Fruit fly (Drosophila melanogaster) whole organism, wandering third instar larva: ENCODE results near the gene x16.

ENCODE experiments used
- Abd-B ChIP-seq: fragments of >200 bp; optimal IDR thresholded peaks from 2 replicates; lab custom pipeline; 2017; ENCODE audit warnings: missing biosample characterization, missing genetic modification characterization
- CG32264 ChIP-seq: fragments of 200-800 bp; sonication (Bioruptor generic); optimal IDR thresholded peaks from 2 replicates; lab custom pipeline; 2016; ENCODE audit warnings: missing biosample characterization, missing genetic modification characterization
- CrebA ChIP-seq: fragments of 200-800 bp; sonication (Bioruptor generic); optimal IDR thresholded peaks from 2 replicates; lab custom pipeline; 2016; ENCODE audit warnings: missing biosample characterization, mild to moderate bottlenecking, missing genetic modification characterization, borderline replicate concordance
- Dfd ChIP-seq: fragments of >200 bp; optimal IDR thresholded peaks from 2 replicates; lab custom pipeline; 2017; ENCODE audit warnings: missing biosample characterization, missing genetic modification characterization
- Dif ChIP-seq: fragments of 200-275, 200-300 bp; sonication (Bioruptor generic); optimal IDR thresholded peaks from 2 replicates; lab custom pipeline; 2018; ENCODE audit warnings: missing biosample characterization, missing genetic modification characterization; ENCODE audit not compliant: partially characterized antibody
- HLH106 ChIP-seq: fragments of 200-800 bp; optimal IDR thresholded peaks from 3 replicates; lab custom pipeline; 2019; ENCODE audit warnings: missing biosample characterization, mild to moderate bottlenecking, missing genetic modification characterization, moderate library complexity
- Hnf4 ChIP-seq: fragments of 200-800 bp; sonication (Bioruptor generic); optimal IDR thresholded peaks from 2 replicates; lab custom pipeline; 2016; ENCODE audit warnings: missing biosample characterization, mild to moderate bottlenecking, missing genetic modification characterization
- Hr78 ChIP-seq: fragments of >200 bp; optimal IDR thresholded peaks from 2 replicates; lab custom pipeline; 2017; ENCODE audit warnings: missing biosample characterization, missing genetic modification characterization
- Hr83 ChIP-seq: fragments of 200-300 bp; sonication (Bioruptor generic); optimal IDR thresholded peaks from 2 replicates; lab custom pipeline; 2016; ENCODE audit warnings: missing biosample characterization, mild to moderate bottlenecking, missing genetic modification characterization, moderate library complexity; ENCODE audit not compliant: poor library complexity, severe bottlenecking
- Jra ChIP-seq: sonication (Bioruptor generic); optimal IDR thresholded peaks from 2 replicates; lab custom pipeline; 2016; ENCODE audit warnings: missing biosample characterization, missing genetic modification characterization
- Mio ChIP-seq: sonication (Bioruptor generic); optimal IDR thresholded peaks from 2 replicates; lab custom pipeline; 2016; ENCODE audit warnings: missing biosample characterization, missing genetic modification characterization
- Myc ChIP-seq: fragments of >200 bp; optimal IDR thresholded peaks from 2 replicates; lab custom pipeline; 2017
- N ChIP-seq: fragments of >200 bp; optimal IDR thresholded peaks from 2 replicates; lab custom pipeline; 2018; ENCODE audit warnings: missing biosample characterization, missing external identifiers, missing genetic modification characterization
- OdsH ChIP-seq: fragments of 200-800 bp; sonication (Bioruptor generic); optimal IDR thresholded peaks from 2 replicates; lab custom pipeline; 2016; ENCODE audit warnings: missing biosample characterization, mild to moderate bottlenecking, missing genetic modification characterization
- Rel ChIP-seq, 2 experiments: fragments of 200-800 bp; sonication (Bioruptor generic) in 1 of 2; optimal IDR thresholded peaks; 2 replicates in 1 of 2; 3 replicates in 1 of 2; lab custom pipeline; 2016 to 2019; ENCODE audit warnings: mild to moderate bottlenecking in 2 of 2, missing biosample characterization in 2 of 2, missing genetic modification characterization in 2 of 2, moderate library complexity in 1 of 2
- Sp1 ChIP-seq: fragments of 200-800 bp; sonication (Bioruptor generic); optimal IDR thresholded peaks from 3 replicates; lab custom pipeline; 2019; ENCODE audit warnings: missing biosample characterization, mild to moderate bottlenecking, missing genetic modification characterization, moderate library complexity
- Vsx2 ChIP-seq: fragments of 200-300, 225-300 bp; sonication (Bioruptor generic); optimal IDR thresholded peaks from 2 replicates; lab custom pipeline; 2018; ENCODE audit warnings: missing biosample characterization, missing genetic modification characterization; ENCODE audit not compliant: partially characterized antibody
- br ChIP-seq: fragments of 200-800 bp; sonication (Bioruptor generic); optimal IDR thresholded peaks from 2 replicates; lab custom pipeline; 2016; ENCODE audit warnings: missing biosample characterization, missing genetic modification characterization
- brk ChIP-seq: fragments of 200-800 bp; sonication (Bioruptor generic); optimal IDR thresholded peaks from 2 replicates; lab custom pipeline; 2016; ENCODE audit warnings: missing biosample characterization, mild to moderate bottlenecking, missing genetic modification characterization
- dl ChIP-seq, 2 experiments: fragments of 175-275, 200-275 bp in 1 of 2; fragments of 200-275 bp in 1 of 2; sonication (Bioruptor generic); optimal IDR thresholded peaks; lab custom pipeline; 2018; ENCODE audit warnings: mild to moderate bottlenecking in 2 of 2, missing biosample characterization in 2 of 2, missing genetic modification characterization in 2 of 2, moderate library complexity in 2 of 2; ENCODE audit not compliant: partially characterized antibody in 2 of 2, insufficient read depth in 1 of 2
- dmrt93B ChIP-seq: fragments of 200-800 bp; sonication (Bioruptor generic); optimal IDR thresholded peaks from 2 replicates; lab custom pipeline; 2018; ENCODE audit warnings: missing biosample characterization, mild to moderate bottlenecking, missing genetic modification characterization
- dsf ChIP-seq: sonication (Bioruptor generic); optimal IDR thresholded peaks from 2 replicates; lab custom pipeline; 2016; ENCODE audit warnings: missing biosample characterization, missing genetic modification characterization, borderline replicate concordance
- ey ChIP-seq: fragments of 200-800 bp; sonication (Bioruptor generic); optimal IDR thresholded peaks from 2 replicates; lab custom pipeline; 2016; ENCODE audit warnings: missing biosample characterization, missing genetic modification characterization
- foxo ChIP-seq, 2 experiments: fragments of 200-800 bp; sonication (Bioruptor generic); optimal IDR thresholded peaks; 2 replicates in 1 of 2; 3 replicates in 1 of 2; lab custom pipeline; 2016 to 2017; ENCODE audit warnings: missing biosample characterization in 2 of 2, missing genetic modification characterization in 2 of 2
- fru ChIP-seq: fragments of 200-800 bp; sonication (Bioruptor generic); optimal IDR thresholded peaks from 3 replicates; lab custom pipeline; 2016; ENCODE audit warnings: missing biosample characterization, mild to moderate bottlenecking, missing genetic modification characterization
- h ChIP-seq: fragments of 200-800 bp; sonication (Bioruptor generic); optimal IDR thresholded peaks from 3 replicates; lab custom pipeline; 2016; ENCODE audit warnings: missing biosample characterization, mild to moderate bottlenecking, missing genetic modification characterization
- jim ChIP-seq: fragments of 175-275, 200-325 bp; sonication (Bioruptor generic); optimal IDR thresholded peaks from 2 replicates; lab custom pipeline; 2016; ENCODE audit warnings: missing biosample characterization, mild to moderate bottlenecking, missing genetic modification characterization
- lola ChIP-seq: fragments of >200 bp; optimal IDR thresholded peaks from 2 replicates; lab custom pipeline; 2017; ENCODE audit warnings: missing biosample characterization, missing genetic modification characterization
- pan ChIP-seq: fragments of >200 bp; optimal IDR thresholded peaks from 2 replicates; lab custom pipeline; 2017
- psq ChIP-seq: fragments of 200-800 bp; sonication (Bioruptor generic); optimal IDR thresholded peaks from 3 replicates; lab custom pipeline; 2017; ENCODE audit warnings: missing biosample characterization, mild to moderate bottlenecking, missing genetic modification characterization, moderate library complexity
- rgr ChIP-seq: fragments of 200-800 bp; sonication (Bioruptor generic); optimal IDR thresholded peaks from 3 replicates; lab custom pipeline; 2016; ENCODE audit warnings: missing biosample characterization, mild to moderate bottlenecking, missing genetic modification characterization
- sage ChIP-seq: fragments of 200-800 bp; sonication (Bioruptor generic); optimal IDR thresholded peaks from 2 replicates; lab custom pipeline; 2016; ENCODE audit warnings: missing biosample characterization, mild to moderate bottlenecking, missing genetic modification characterization
- sv ChIP-seq: fragments of 200-800 bp; sonication (Bioruptor generic); optimal IDR thresholded peaks from 3 replicates; lab custom pipeline; 2016; ENCODE audit warnings: missing biosample characterization, missing genetic modification characterization
- tai ChIP-seq: sonication (Bioruptor generic); optimal IDR thresholded peaks from 2 replicates; lab custom pipeline; 2016; ENCODE audit warnings: missing biosample characterization, missing genetic modification characterization
- usp ChIP-seq: fragments of >200 bp; optimal IDR thresholded peaks from 2 replicates; lab custom pipeline; 2017; ENCODE audit warnings: missing biosample characterization, missing genetic modification characterization
- woc ChIP-seq: sonication (Bioruptor generic); optimal IDR thresholded peaks from 2 replicates; lab custom pipeline; 2016; ENCODE audit warnings: missing biosample characterization, mild to moderate bottlenecking, missing genetic modification characterization

The x16 gene

dm6 chr2L:6922091-6922753 lies 2.2 kb upstream of the x16 start:
- TF ChIP-seq Myc (lab: Kevin White, UChicago) (no peak), foxo (GFP tag; optimal IDR thresholded peaks at IDR 0.05; lab: Kevin White, UChicago) (peak in 1 of 2 experiments; percentile 84), Dif (GFP tag; lab: Kevin White, UChicago) (peak; percentile 20), ey (GFP tag; lab: Kevin White, UChicago) (peak; percentile 83), br (peak; percentile 74), jim (no peak), Dfd (no peak), rgr (GFP tag; lab: Kevin White, UChicago) (peak; percentile 83), Vsx2 (no peak), Mio (GFP tag; lab: Kevin White, UChicago) (no peak), OdsH (GFP tag; lab: Kevin White, UChicago) (peak; percentile 82), Rel (GFP tag; optimal IDR thresholded peaks at IDR 0.05; lab: Kevin White, UChicago) (peak; percentile 11), Rel (tag; optimal IDR thresholded peaks at IDR 0.05; lab: Kevin White, UChicago) (no peak), Sp1 (GFP tag; lab: Kevin White, UChicago) (peak; percentile 54), Jra (GFP tag; lab: Kevin White, UChicago) (peak; percentile 22), Hnf4 (GFP tag; lab: Kevin White, UChicago) (peak; percentile 83), sv (GFP tag; lab: Kevin White, UChicago) (peak; percentile 31), fru (GFP tag; lab: Kevin White, UChicago) (peak; percentile 77), N (GFP tag; lab: Kevin White, UChicago) (no peak), dsf (GFP tag; lab: Kevin White, UChicago) (no peak), tai (GFP tag; lab: Kevin White, UChicago) (no peak), CG32264 (GFP tag; lab: Kevin White, UChicago) (peak; percentile 48), CrebA (GFP tag; lab: Kevin White, UChicago) (no peak), Hr83 (peak; percentile 46), woc (GFP tag; lab: Kevin White, UChicago) (peak; percentile 60), pan (lab: Kevin White, UChicago) (no peak), brk (GFP tag; lab: Kevin White, UChicago) (peak; percentile 76), Abd-B (GFP tag; lab: Kevin White, UChicago) (no peak), dmrt93B (GFP tag; lab: Kevin White, UChicago) (no peak), sage (GFP tag; lab: Kevin White, UChicago) (peak; percentile 57), dl (GFP tag; optimal IDR thresholded peaks at IDR 0.05; lab: Kevin White, UChicago; ENCODE audit: insufficient read depth in 1 of 2, partially characterized antibody in 2 of 2) (peak in 1 of 2 experiments; percentile 35), usp (GFP tag; lab: Kevin White, UChicago) (no peak), h (peak; percentile 86), psq (GFP tag; lab: Kevin White, UChicago) (peak; percentile 45), HLH106 (peak; percentile 54), lola (GFP tag; lab: Kevin White, UChicago) (no peak)

dm6 chr2L:6921360-6922090 lies 1.5 kb upstream of the x16 start:
- TF ChIP-seq foxo (GFP tag; optimal IDR thresholded peaks at IDR 0.05; lab: Kevin White, UChicago) = no peak
- no peak for TF ChIP-seq dsf (GFP tag; lab: Kevin White, UChicago)
- TF ChIP-seq Hr78 = no peak
- TF ChIP-seq Rel (GFP tag; optimal IDR thresholded peaks at IDR 0.05; lab: Kevin White, UChicago) = no peak
- peak; percentile 66 for TF ChIP-seq Rel (tag; optimal IDR thresholded peaks at IDR 0.05; lab: Kevin White, UChicago)
- no peak for TF ChIP-seq Hr83
- peak; percentile 29 for TF ChIP-seq fru (GFP tag; lab: Kevin White, UChicago)
- TF ChIP-seq psq (GFP tag; lab: Kevin White, UChicago) = peak; percentile 88
- TF ChIP-seq jim = no peak
- peak; percentile 30 for TF ChIP-seq h
- no peak for TF ChIP-seq ey (GFP tag; lab: Kevin White, UChicago)
- peak; percentile 1 for TF ChIP-seq Myc (lab: Kevin White, UChicago)
- peak; percentile 3 for TF ChIP-seq Sp1 (GFP tag; lab: Kevin White, UChicago)
